Worm (Caenorhabditis elegans): Measurements from ENCODE around the gene Y7A5A.7.

Gene Y7A5A.7

DNA sequence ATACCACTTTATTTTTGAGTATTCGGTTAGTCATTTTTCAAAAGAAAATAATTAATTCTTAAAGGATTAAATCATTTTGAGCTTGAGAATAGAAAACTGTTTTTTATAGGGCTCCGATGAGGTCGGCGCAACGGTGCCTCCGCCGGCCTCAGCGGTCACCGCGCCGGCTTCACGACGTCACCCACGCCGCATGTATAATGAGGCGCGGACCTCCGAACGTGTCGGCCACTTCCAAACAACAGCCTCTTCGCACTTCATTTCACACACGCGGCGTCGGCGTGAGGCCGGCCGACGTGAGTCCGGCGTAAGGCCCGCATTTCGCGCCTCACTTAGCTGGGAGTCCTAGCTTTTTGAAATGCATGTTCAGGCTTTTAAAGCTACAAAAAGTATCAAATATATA, 37.1 kb downstream of the Y7A5A.7 start:
- TF ChIP-seq sox-4 (tag; optimal IDR thresholded peaks at IDR 0.05) (no peak), ceh-31 (tag; optimal IDR thresholded peaks at IDR 0.05) (no peak), hlh-15 (tag; optimal IDR thresholded peaks at IDR 0.05) (no peak), T23F11.4 (GFP tag; optimal IDR thresholded peaks at IDR 0.05) (no peak), ceh-6 (GFP tag; optimal IDR thresholded peaks at IDR 0.05) (no peak), K09A11.1 (tag; optimal IDR thresholded peaks at IDR 0.05; ENCODE audit: insufficient read depth) (no peak), sox-2 (GFP tag; IDR thresholded peaks at IDR 0.05) (no peak), K02D7.2 (tag; optimal IDR thresholded peaks at IDR 0.05) (no peak), dmd-4 (tag; optimal IDR thresholded peaks at IDR 0.05; ENCODE audit: borderline replicate concordance) (no peak), ceh-24 (tag; optimal IDR thresholded peaks at IDR 0.05) (no peak), ets-4 (tag; optimal IDR thresholded peaks at IDR 0.05) (no peak), unc-55 (GFP tag; optimal IDR thresholded peaks at IDR 0.05) (no peak), ceh-9 (tag; optimal IDR thresholded peaks at IDR 0.05) (no peak), pha-4 (tag; optimal IDR thresholded peaks at IDR 0.05) (no peak), ceh-19 (GFP tag; optimal IDR thresholded peaks at IDR 0.05) (no peak), ceh-22 (tag; optimal IDR thresholded peaks at IDR 0.05) (no peak), tbx-7 (tag; optimal IDR thresholded peaks at IDR 0.05) (no peak)

DNA sequence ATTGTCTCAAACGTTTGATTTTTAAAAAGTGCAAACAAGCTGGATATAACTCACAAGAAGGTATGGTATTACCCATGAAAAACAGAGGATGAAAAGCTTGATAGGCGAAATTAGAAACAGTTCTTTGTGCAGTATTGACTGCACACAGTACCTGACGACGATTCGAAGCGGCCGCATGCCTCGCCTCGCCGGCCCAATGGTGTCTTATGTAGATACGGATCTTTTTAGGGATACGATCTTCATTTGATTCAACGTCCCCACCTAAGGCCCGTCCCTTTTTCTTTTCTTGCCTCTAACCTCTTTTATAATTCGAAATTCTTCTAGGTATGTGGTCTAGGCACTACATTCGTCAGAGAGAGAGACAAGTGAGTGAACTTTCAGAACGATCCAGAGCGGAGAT, 37.8 kb downstream of the Y7A5A.7 start, which contains the start of gene bus-17:
Gene bus-17 (minus strand): TSS at position 208 of the 400 bp plus-strand sequence.
- TF ChIP-seq nfya-1 (tag; optimal IDR thresholded peaks at IDR 0.05) (no peak), rnt-1 (tag; optimal IDR thresholded peaks at IDR 0.05) (no peak), K02D7.2 (tag; optimal IDR thresholded peaks at IDR 0.05) (no peak), F13H6.1 (tag; optimal IDR thresholded peaks at IDR 0.05) (no peak), C38D4.7 (GFP tag; optimal IDR thresholded peaks at IDR 0.05) (no peak), hlh-8 (tag; optimal IDR thresholded peaks at IDR 0.05) (no peak), sdc-2 (tag; optimal IDR thresholded peaks at IDR 0.05) (no peak), pha-4 (tag; optimal IDR thresholded peaks at IDR 0.05) (no peak), ceh-9 (tag; optimal IDR thresholded peaks at IDR 0.05) (no peak), unc-42 (tag; optimal IDR thresholded peaks at IDR 0.05) (no peak), mec-3 (tag; optimal IDR thresholded peaks at IDR 0.05; ENCODE audit: borderline replicate concordance) (no peak), T23F11.4 (GFP tag; optimal IDR thresholded peaks at IDR 0.05) (no peak), ceh-34 (tag; optimal IDR thresholded peaks at IDR 0.05) (no peak)

DNA sequence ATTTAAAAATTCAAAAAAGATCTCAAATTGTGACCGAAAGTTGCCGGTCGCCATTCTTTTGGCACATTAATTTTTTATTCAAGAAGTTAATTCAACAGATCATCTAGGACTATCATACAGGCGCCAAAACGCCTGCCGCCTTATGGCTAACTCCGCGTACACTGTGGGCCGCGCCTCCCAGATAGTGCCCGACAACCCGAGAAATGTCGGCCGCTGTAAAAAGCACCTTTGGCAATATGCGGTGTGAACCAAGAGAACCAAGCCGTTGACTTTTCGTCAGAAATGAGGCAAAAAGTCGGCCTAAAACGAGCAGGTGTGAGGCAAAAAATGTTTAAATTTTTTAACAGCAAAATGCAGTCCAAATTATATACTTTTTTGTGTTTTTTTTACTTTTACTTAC, 44.8 kb downstream of the Y7A5A.7 start:
- TF ChIP-seq rnt-1 (tag; optimal IDR thresholded peaks at IDR 0.05) = no peak
- no peak for TF ChIP-seq zip-5 (tag; optimal IDR thresholded peaks at IDR 0.05)
- TF ChIP-seq lim-6 (tag; optimal IDR thresholded peaks at IDR 0.05) = no peak

DNA sequence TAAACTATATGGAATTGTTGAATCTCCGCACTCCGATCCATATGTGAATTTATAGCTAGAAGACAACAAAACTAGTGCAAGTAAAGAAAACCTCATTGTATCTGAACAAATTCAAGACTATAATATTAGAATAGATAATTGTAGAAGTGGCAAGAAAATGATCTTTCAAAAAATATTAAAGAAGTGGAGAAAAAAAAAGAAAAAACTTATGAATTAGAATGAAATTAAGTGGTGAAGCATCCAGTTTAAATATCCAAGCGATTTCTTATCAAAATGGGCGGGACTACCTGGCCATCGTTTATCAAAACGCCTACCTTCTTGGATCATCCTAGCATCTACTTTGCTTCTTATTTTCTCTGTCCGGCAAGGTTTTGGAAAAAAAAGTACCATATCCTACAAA, 46.8 kb downstream of the Y7A5A.7 start, which contains the start of gene wrt-4:
Gene wrt-4 (minus strand): TSS at position 101 of the 400 bp plus-strand sequence.
- TF ChIP-seq C08G9.2 (tag; optimal IDR thresholded peaks at IDR 0.05) = no peak

Data from whole organism, late embryonic.